Worm (Caenorhabditis elegans): ENCODE results near the gene lyst-1.

lyst-1 gene

ce11 chrX:12142569-12142968, 1.6 kb upstream of the lyst-1 start, which contains the start of gene M153.3:
M153.3 (plus strand) TSS chrX:12142869.
- TF ChIP-seq pes-1 (GFP tag; IDR thresholded peaks at IDR 0.05) (no peak), F13C5.2 (tag; optimal IDR thresholded peaks at IDR 0.05) (no peak), tra-4 (tag; optimal IDR thresholded peaks at IDR 0.05) (no peak), hnd-1 (tag; optimal IDR thresholded peaks at IDR 0.05) (no peak), scrt-1 (GFP tag; IDR thresholded peaks at IDR 0.05) (no peak), tbx-11 (GFP tag; IDR thresholded peaks at IDR 0.05) (no peak), aly-1 (tag; optimal IDR thresholded peaks at IDR 0.05) (no peak), hmbx-1 (tag; optimal IDR thresholded peaks at IDR 0.05) (no peak), sea-1 (GFP tag; conservative IDR thresholded peaks at IDR 0.05) (no peak), ceh-13 (GFP tag; optimal IDR thresholded peaks at IDR 0.05) (no peak), tbx-37 (GFP tag; conservative IDR thresholded peaks at IDR 0.05) (no peak), B0310.2 (tag; optimal IDR thresholded peaks at IDR 0.05) (no peak), ets-7 (tag; optimal IDR thresholded peaks at IDR 0.05) (no peak), flt-1 (GFP tag; IDR thresholded peaks at IDR 0.05) (no peak), ama-1 (optimal IDR thresholded peaks at IDR 0.05) (no peak), ceh-36 (tag; optimal IDR thresholded peaks at IDR 0.05) (no peak), hmg-4 (GFP tag; optimal IDR thresholded peaks at IDR 0.05) (no peak)

- TF ChIP-seq ceh-13 (GFP tag; optimal IDR thresholded peaks at IDR 0.05) = no peak
- TF ChIP-seq B0310.2 (tag; optimal IDR thresholded peaks at IDR 0.05) = no peak
- TF ChIP-seq sea-1 (GFP tag; conservative IDR thresholded peaks at IDR 0.05) = no peak
- TF ChIP-seq hmg-4 (GFP tag; optimal IDR thresholded peaks at IDR 0.05) = no peak
- TF ChIP-seq ceh-36 (tag; optimal IDR thresholded peaks at IDR 0.05) = no peak
- TF ChIP-seq tbx-37 (GFP tag; conservative IDR thresholded peaks at IDR 0.05) = no peak
- no peak for TF ChIP-seq hnd-1 (tag; optimal IDR thresholded peaks at IDR 0.05)
These were observed 15.6 kb downstream of the lyst-1 start, which contains the start of gene lgc-18 for ce11 chrX:12125308-12125707. lgc-18 (plus strand) TSS chrX:12125608.

ce11 chrX:12123152-12123551, 17.8 kb downstream of the lyst-1 start, which contains the start of gene T01H10.11:
T01H10.11 (plus strand) TSS chrX:12123452.
- no peak for TF ChIP-seq tbx-11 (GFP tag; IDR thresholded peaks at IDR 0.05)
- no peak for TF ChIP-seq ceh-13 (GFP tag; optimal IDR thresholded peaks at IDR 0.05)
- TF ChIP-seq tra-4 (tag; optimal IDR thresholded peaks at IDR 0.05) = no peak
- TF ChIP-seq flt-1 (GFP tag; IDR thresholded peaks at IDR 0.05) = no peak
- TF ChIP-seq hmg-4 (GFP tag; optimal IDR thresholded peaks at IDR 0.05) = no peak
- no peak for TF ChIP-seq ama-1 (optimal IDR thresholded peaks at IDR 0.05)
- no peak for TF ChIP-seq aly-1 (tag; optimal IDR thresholded peaks at IDR 0.05)

DNA sequence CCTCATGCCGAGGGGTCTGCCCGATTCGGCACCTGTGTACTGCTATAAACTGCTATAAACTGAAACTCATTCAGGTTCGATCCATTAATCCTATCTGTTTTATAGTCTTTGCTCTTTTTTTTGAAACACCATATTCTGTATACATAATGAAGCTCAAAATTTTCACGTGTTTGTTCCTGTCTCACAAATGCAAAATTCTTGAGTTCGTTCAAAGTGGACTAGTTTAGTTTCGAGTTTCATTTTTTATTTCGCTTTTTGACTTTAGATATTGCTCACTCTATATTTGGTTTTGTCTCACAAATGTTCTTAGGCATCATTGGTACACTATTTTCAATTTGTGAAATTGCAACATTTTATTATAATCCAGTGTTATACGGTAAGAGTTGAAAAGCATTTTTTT, 19.7 kb downstream of the lyst-1 start, which contains the start of gene lgc-17:
lgc-17 (plus strand) TSS at position 301 of the 400 bp plus-strand sequence.
- TF ChIP-seq hmg-4 (GFP tag; optimal IDR thresholded peaks at IDR 0.05) (no peak), ama-1 (optimal IDR thresholded peaks at IDR 0.05) (no peak), aly-1 (tag; optimal IDR thresholded peaks at IDR 0.05) (no peak)

DNA sequence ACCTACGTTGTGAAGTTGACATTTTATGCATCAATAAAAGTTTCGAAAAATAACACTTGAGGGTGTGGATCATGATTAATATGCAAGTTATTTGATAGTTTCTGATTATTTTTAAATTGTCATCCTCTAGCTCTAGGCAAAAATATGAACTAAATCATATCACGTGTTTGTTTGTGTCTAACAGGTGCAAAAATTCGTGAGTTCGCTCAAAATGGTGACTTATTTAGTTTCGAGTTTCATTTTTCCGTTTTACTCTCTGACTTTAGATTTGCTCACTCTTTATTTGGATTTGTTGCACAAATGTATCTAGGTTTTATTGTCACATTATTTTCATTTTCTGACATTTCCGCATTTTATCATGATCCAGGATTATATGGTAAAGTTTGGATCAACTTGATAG, 22.6 kb downstream of the lyst-1 start, which contains the start of gene lgc-16:
lgc-16 (plus strand) TSS at position 301 of the 400 bp plus-strand sequence.
- TF ChIP-seq F13C5.2 (tag; optimal IDR thresholded peaks at IDR 0.05) (no peak), tra-4 (tag; optimal IDR thresholded peaks at IDR 0.05) (no peak), tbx-37 (GFP tag; conservative IDR thresholded peaks at IDR 0.05) (no peak), ama-1 (optimal IDR thresholded peaks at IDR 0.05) (no peak), hmbx-1 (tag; optimal IDR thresholded peaks at IDR 0.05) (no peak), scrt-1 (GFP tag; IDR thresholded peaks at IDR 0.05) (no peak), aly-1 (tag; optimal IDR thresholded peaks at IDR 0.05) (no peak), hmg-4 (GFP tag; optimal IDR thresholded peaks at IDR 0.05) (no peak), tbx-11 (GFP tag; IDR thresholded peaks at IDR 0.05) (no peak), sea-1 (GFP tag; conservative IDR thresholded peaks at IDR 0.05) (no peak), ets-7 (tag; optimal IDR thresholded peaks at IDR 0.05) (no peak), ceh-36 (tag; optimal IDR thresholded peaks at IDR 0.05) (no peak), ceh-13 (GFP tag; optimal IDR thresholded peaks at IDR 0.05) (no peak), pes-1 (GFP tag; IDR thresholded peaks at IDR 0.05) (no peak), flt-1 (GFP tag; IDR thresholded peaks at IDR 0.05) (no peak), hnd-1 (tag; optimal IDR thresholded peaks at IDR 0.05) (no peak)

DNA sequence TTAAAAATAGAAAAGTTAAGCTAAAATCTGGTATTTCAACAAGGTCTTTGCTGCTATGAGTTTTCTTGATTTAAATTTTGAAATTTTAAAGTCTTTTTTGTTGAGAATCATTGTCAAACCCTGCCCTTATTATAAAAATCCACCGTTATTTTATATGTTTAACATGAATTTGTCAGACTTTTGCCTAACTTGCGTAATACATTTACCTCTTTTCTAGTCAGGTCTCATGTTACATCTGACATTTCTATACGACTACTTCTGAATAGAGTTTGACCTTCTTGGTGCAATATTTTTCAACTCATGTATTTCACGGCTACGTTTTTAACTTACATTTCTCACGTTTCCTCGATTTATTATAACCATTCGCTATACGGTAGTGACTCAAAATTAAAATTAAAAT, 26.9 kb downstream of the lyst-1 start, which contains the start of gene lgc-15:
lgc-15 (plus strand) TSS at position 301 of the 400 bp plus-strand sequence.
- TF ChIP-seq pes-1 (GFP tag; IDR thresholded peaks at IDR 0.05) = no peak
- no peak for TF ChIP-seq flt-1 (GFP tag; IDR thresholded peaks at IDR 0.05)
- no peak for TF ChIP-seq ets-7 (tag; optimal IDR thresholded peaks at IDR 0.05)
- no peak for TF ChIP-seq ceh-36 (tag; optimal IDR thresholded peaks at IDR 0.05)
- TF ChIP-seq hmg-4 (GFP tag; optimal IDR thresholded peaks at IDR 0.05) = no peak
- no peak for TF ChIP-seq tbx-37 (GFP tag; conservative IDR thresholded peaks at IDR 0.05)
- no peak for TF ChIP-seq B0310.2 (tag; optimal IDR thresholded peaks at IDR 0.05)
- TF ChIP-seq ama-1 (optimal IDR thresholded peaks at IDR 0.05) = no peak
- no peak for TF ChIP-seq ceh-13 (GFP tag; optimal IDR thresholded peaks at IDR 0.05)
- no peak for TF ChIP-seq F13C5.2 (tag; optimal IDR thresholded peaks at IDR 0.05)
- TF ChIP-seq tbx-11 (GFP tag; IDR thresholded peaks at IDR 0.05) = no peak
- no peak for TF ChIP-seq scrt-1 (GFP tag; IDR thresholded peaks at IDR 0.05)
- no peak for TF ChIP-seq hnd-1 (tag; optimal IDR thresholded peaks at IDR 0.05)
- no peak for TF ChIP-seq sea-1 (GFP tag; conservative IDR thresholded peaks at IDR 0.05)
- no peak for TF ChIP-seq tra-4 (tag; optimal IDR thresholded peaks at IDR 0.05)
- no peak for TF ChIP-seq aly-1 (tag; optimal IDR thresholded peaks at IDR 0.05)
- no peak for TF ChIP-seq hmbx-1 (tag; optimal IDR thresholded peaks at IDR 0.05)

DNA sequence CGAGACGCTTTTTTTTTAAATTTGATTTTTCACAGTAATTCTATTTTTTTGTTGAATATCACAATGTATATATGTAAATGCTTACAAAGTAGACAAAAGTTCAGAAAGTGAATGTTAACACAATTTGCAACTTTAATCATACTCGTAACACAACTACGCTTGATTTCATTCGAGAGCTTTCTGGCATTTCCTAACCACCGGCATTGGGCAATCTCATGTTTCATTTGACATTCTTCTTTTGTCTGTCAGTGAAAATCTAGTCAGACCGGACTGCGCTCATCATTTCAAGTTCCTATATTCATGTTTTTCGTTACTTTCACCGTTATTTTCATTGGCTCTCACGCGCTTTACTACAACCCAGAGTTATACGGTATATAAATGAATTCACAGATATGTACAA, 29.7 kb downstream of the lyst-1 start, which contains the start of gene lgc-14:
lgc-14 (plus strand) TSS at position 301 of the 400 bp plus-strand sequence.
- TF ChIP-seq ceh-36 (tag; optimal IDR thresholded peaks at IDR 0.05) (no peak), aly-1 (tag; optimal IDR thresholded peaks at IDR 0.05) (no peak), tbx-11 (GFP tag; IDR thresholded peaks at IDR 0.05) (no peak), scrt-1 (GFP tag; IDR thresholded peaks at IDR 0.05) (no peak), ama-1 (optimal IDR thresholded peaks at IDR 0.05) (no peak), ceh-13 (GFP tag; optimal IDR thresholded peaks at IDR 0.05) (no peak), hnd-1 (tag; optimal IDR thresholded peaks at IDR 0.05) (no peak), flt-1 (GFP tag; IDR thresholded peaks at IDR 0.05) (no peak), tra-4 (tag; optimal IDR thresholded peaks at IDR 0.05) (no peak), ets-7 (tag; optimal IDR thresholded peaks at IDR 0.05) (no peak), sea-1 (GFP tag; conservative IDR thresholded peaks at IDR 0.05) (no peak), hmbx-1 (tag; optimal IDR thresholded peaks at IDR 0.05) (no peak), F13C5.2 (tag; optimal IDR thresholded peaks at IDR 0.05) (no peak), B0310.2 (tag; optimal IDR thresholded peaks at IDR 0.05) (no peak), tbx-37 (GFP tag; conservative IDR thresholded peaks at IDR 0.05) (no peak)
